Worm (Caenorhabditis elegans) whole organism, L3 larva: ENCODE data around the gene nspc-9.
A peak's percentile ranks its signal among the peaks of the same experiment; 100 is the strongest.

Source experiments
- R02D3.7 ChIP-seq: fragments of 150-350 bp; optimal IDR thresholded peaks from 2 replicates; lab custom pipeline; 2014; ENCODE audit warnings: missing biosample characterization, missing genetic modification characterization
- ZK546.5 ChIP-seq: sonication (generic microtip); optimal IDR thresholded peaks from 2 replicates; lab custom pipeline; 2017; ENCODE audit warnings: missing biosample characterization, missing genetic modification characterization
- ama-1 ChIP-seq: fragments of 150-350 bp; optimal IDR thresholded peaks from 2 replicates; lab custom pipeline; 2018
- ceh-16 ChIP-seq: sonication (generic microtip); optimal IDR thresholded peaks from 2 replicates; lab custom pipeline; 2017; ENCODE audit warnings: missing biosample characterization, missing genetic modification characterization
- ceh-28 ChIP-seq: fragments of 150-350 bp; optimal IDR thresholded peaks from 2 replicates; lab custom pipeline; 2014; ENCODE audit warnings: missing biosample characterization, missing genetic modification reagents, missing genetic modification characterization
- ceh-82 ChIP-seq: fragments of 150-350 bp; optimal IDR thresholded peaks from 2 replicates; lab custom pipeline; 2014; ENCODE audit warnings: missing biosample characterization, missing genetic modification characterization
- elt-2 ChIP-seq: sonication (generic microtip); optimal IDR thresholded peaks from 2 replicates; lab custom pipeline; 2016; ENCODE audit warnings: missing genetic modification reagents, mild to moderate bottlenecking, missing genetic modification characterization, missing compliant biosample characterization
- elt-3 ChIP-seq, 3 experiments: fragments of 150-350 bp in 1 of 3; sonication (generic microtip) in 2 of 3; optimal IDR thresholded peaks; 2 replicates in 2 of 3; 4 replicates in 1 of 3; lab custom pipeline; 2014 to 2017; ENCODE audit warnings: missing biosample characterization in 3 of 3, missing genetic modification characterization in 3 of 3
- eor-1 ChIP-seq, 2 experiments: fragments of 150-350 bp; optimal IDR thresholded peaks; 2 replicates each; lab custom pipeline; 2014 to 2018; ENCODE audit warnings: missing biosample characterization in 2 of 2, missing genetic modification characterization in 2 of 2
- fkh-10 ChIP-seq: sonication (generic microtip); optimal IDR thresholded peaks from 2 replicates; lab custom pipeline; 2017; ENCODE audit warnings: missing biosample characterization, missing genetic modification reagents, missing genetic modification characterization
- hmg-11 ChIP-seq: sonication (generic microtip); optimal IDR thresholded peaks from 2 replicates; lab custom pipeline; 2016; ENCODE audit warnings: missing genetic modification characterization, missing compliant biosample characterization
- jun-1 ChIP-seq: fragments of 150-350 bp; optimal IDR thresholded peaks from 2 replicates; lab custom pipeline; 2014; ENCODE audit warnings: missing biosample characterization, missing genetic modification reagents, missing genetic modification characterization
- lin-15B ChIP-seq: fragments of 150-350 bp; optimal IDR thresholded peaks from 2 replicates; lab custom pipeline; 2014; ENCODE audit warnings: missing biosample characterization, missing genetic modification characterization
- lin-39 ChIP-seq: fragments of 150-350 bp; optimal IDR thresholded peaks from 2 replicates; lab custom pipeline; 2018; ENCODE audit warnings: missing biosample characterization, missing genetic modification reagents, missing genetic modification characterization
- mdl-1 ChIP-seq: fragments of 150-350 bp; optimal IDR thresholded peaks from 2 replicates; lab custom pipeline; 2014; ENCODE audit warnings: missing biosample characterization, missing genetic modification characterization
- nhr-11 ChIP-seq: fragments of 150-350 bp; optimal IDR thresholded peaks from 2 replicates; lab custom pipeline; 2014; ENCODE audit warnings: missing biosample characterization, missing genetic modification characterization
- nhr-12 ChIP-seq: fragments of 150-350 bp; optimal IDR thresholded peaks from 2 replicates; lab custom pipeline; 2014; ENCODE audit warnings: missing biosample characterization, missing genetic modification characterization
- nhr-23 ChIP-seq: fragments of 150-350 bp; optimal IDR thresholded peaks from 2 replicates; lab custom pipeline; 2014; ENCODE audit warnings: missing biosample characterization, missing genetic modification reagents, missing genetic modification characterization
- nhr-25 ChIP-seq: sonication (generic microtip); optimal IDR thresholded peaks from 2 replicates; lab custom pipeline; 2017; ENCODE audit warnings: missing biosample characterization, missing genetic modification characterization
- nhr-43 ChIP-seq: sonication (generic microtip); optimal IDR thresholded peaks from 2 replicates; lab custom pipeline; 2016; ENCODE audit warnings: mild to moderate bottlenecking, missing genetic modification characterization, missing compliant biosample characterization; ENCODE audit not compliant: poor library complexity, severe bottlenecking
- nhr-76 ChIP-seq: fragments of 150-350 bp; sonication (generic microtip); optimal IDR thresholded peaks from 5 replicates; lab custom pipeline; 2014; ENCODE audit warnings: missing biosample characterization, missing genetic modification characterization
- pha-4 ChIP-seq: fragments of 150-350 bp; optimal IDR thresholded peaks from 2 replicates; lab custom pipeline; 2014; ENCODE audit warnings: missing biosample characterization, missing genetic modification reagents, missing genetic modification characterization
- pqm-1 ChIP-seq: fragments of 150-350 bp; optimal IDR thresholded peaks from 2 replicates; lab custom pipeline; 2017; ENCODE audit warnings: missing biosample characterization, missing genetic modification characterization, inconsistent platforms
- sea-2 ChIP-seq: fragments of 150-350 bp; sonication (generic microtip); optimal IDR thresholded peaks from 4 replicates; lab custom pipeline; 2014; ENCODE audit warnings: missing biosample characterization, missing genetic modification reagents, missing genetic modification characterization
- skn-1 ChIP-seq: fragments of 150-350 bp; optimal IDR thresholded peaks from 2 replicates; lab custom pipeline; 2014; ENCODE audit warnings: missing biosample characterization, missing genetic modification characterization
- snpc-4 ChIP-seq: fragments of 150-350 bp; optimal IDR thresholded peaks from 2 replicates; lab custom pipeline; 2014; ENCODE audit warnings: missing biosample characterization, missing genetic modification characterization
- tbx-2 ChIP-seq: sonication (generic microtip); optimal IDR thresholded peaks from 2 replicates; lab custom pipeline; 2016; ENCODE audit warnings: mild to moderate bottlenecking, missing genetic modification characterization, missing compliant biosample characterization
- unc-39 ChIP-seq: sonication (generic microtip); optimal IDR thresholded peaks from 4 replicates; lab custom pipeline; 2017; ENCODE audit warnings: missing biosample characterization, missing genetic modification characterization
- zag-1 ChIP-seq: fragments of 150-350 bp; optimal IDR thresholded peaks from 2 replicates; lab custom pipeline; 2014; ENCODE audit warnings: missing biosample characterization, missing genetic modification characterization

Gene nspc-9

ce11 chrX:12343279-12343678 is at the start of gene nspc-9, which contains the start of gene nspc-10:
nspc-9 (minus strand) TSS chrX:12343379.
nspc-10 (plus strand) TSS chrX:12343609.
- TF ChIP-seq snpc-4 (tag; lab: Kevin White, UChicago) (no peak), jun-1 (tag; lab: Kevin White, UChicago) (no peak), ZK546.5 (tag; lab: Kevin White, UChicago) (no peak)

ce11 chrX:12391380-12391779 is 48.2 kb upstream of the nspc-9 start, which contains the start of gene nekl-3:
nekl-3 (minus strand) TSS chrX:12391480.
- TF ChIP-seq nhr-12 (tag; lab: Kevin White, UChicago) (no peak), pha-4 (no peak), sea-2 (no peak), ceh-16 (tag; lab: Kevin White, UChicago) (no peak), elt-2 (no peak), elt-3 (tag; optimal IDR thresholded peaks at IDR 0.05; lab: Kevin White, UChicago) (no peak), ceh-28 (tag; lab: Kevin White, UChicago) (no peak), hmg-11 (tag; lab: Kevin White, UChicago) (no peak), ama-1 (lab: Kevin White, UChicago) (no peak), nhr-23 (no peak), snpc-4 (tag; lab: Kevin White, UChicago) (no peak)

DNA sequence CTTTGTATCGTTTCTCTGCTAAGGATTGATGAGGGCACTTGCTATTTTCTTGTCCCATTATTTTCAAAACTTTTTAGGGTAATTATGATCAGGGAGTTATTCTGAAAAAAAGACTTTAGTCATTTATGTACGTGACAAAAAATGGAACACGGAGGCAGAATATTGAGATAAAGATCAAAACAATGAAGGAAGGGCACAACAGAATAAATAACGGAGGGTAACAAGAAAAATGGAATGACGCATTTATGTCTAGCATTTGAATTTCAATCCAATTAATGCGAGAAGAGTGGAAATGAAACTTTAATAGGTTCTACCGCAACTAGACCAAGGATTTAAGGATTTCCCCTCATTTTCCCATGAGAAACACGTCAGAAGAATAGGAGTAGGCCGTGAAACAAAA is 35.1 kb upstream of the nspc-9 start, which contains the start of gene glb-13:
Gene glb-13 (minus strand): TSS at position 101 of the 400 bp plus-strand sequence.
- TF ChIP-seq R02D3.7 (no peak), nhr-23 (no peak), nhr-11 (tag; lab: Kevin White, UChicago) (no peak), nhr-43 (no peak), elt-3 (tag; optimal IDR thresholded peaks at IDR 0.05; lab: Kevin White, UChicago) (no peak), pha-4 (no peak), tbx-2 (tag; lab: Kevin White, UChicago) (no peak), unc-39 (tag; lab: Kevin White, UChicago) (no peak), ZK546.5 (tag; lab: Kevin White, UChicago) (no peak), nhr-76 (no peak), lin-15B (tag; lab: Kevin White, UChicago) (no peak), lin-39 (tag; lab: Kevin White, UChicago) (no peak), ceh-82 (tag; lab: Kevin White, UChicago) (no peak), fkh-10 (GFP tag; lab: Kevin White, UChicago) (no peak)

- TF ChIP-seq zag-1 (tag; lab: Kevin White, UChicago) (no peak), elt-2 (no peak), mdl-1 (tag; lab: Kevin White, UChicago) (no peak), skn-1 (tag; lab: Kevin White, UChicago) (no peak)
Observed at ce11 chrX:12375783-12376182, 32.6 kb upstream of the nspc-9 start.

DNA sequence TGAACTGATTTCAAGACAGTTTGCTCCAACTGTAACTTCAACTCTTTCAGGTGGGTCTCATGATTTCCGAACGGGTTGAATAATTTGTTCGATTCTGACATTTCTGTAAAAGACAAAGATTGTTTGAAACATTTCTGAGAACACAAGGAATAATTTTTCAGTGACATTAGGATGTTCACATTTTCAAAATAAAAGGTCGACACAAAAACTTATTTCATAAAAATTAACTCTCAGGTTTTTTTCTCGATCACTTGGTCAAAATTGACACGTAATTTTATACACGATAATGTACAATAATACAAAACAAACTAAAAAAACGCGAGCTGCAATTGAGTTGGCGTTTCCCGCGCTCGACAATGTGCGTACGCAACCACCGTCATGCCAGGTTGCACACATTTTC is 28.1 kb upstream of the nspc-9 start, which contains the start of gene rif-1.2:
Gene rif-1.2 (minus strand): TSS at position 101 of the 400 bp plus-strand sequence.
- TF ChIP-seq lin-15B (tag; lab: Kevin White, UChicago) (no peak), ZK546.5 (tag; lab: Kevin White, UChicago) (no peak), snpc-4 (tag; lab: Kevin White, UChicago) (no peak), eor-1 (tag; optimal IDR thresholded peaks at IDR 0.05; lab: Kevin White, UChicago) (no peak), nhr-25 (tag; lab: Kevin White, UChicago) (no peak), jun-1 (tag; lab: Kevin White, UChicago) (no peak), fkh-10 (GFP tag; lab: Kevin White, UChicago) (no peak), nhr-23 (no peak), nhr-12 (tag; lab: Kevin White, UChicago) (no peak), zag-1 (tag; lab: Kevin White, UChicago) (no peak), mdl-1 (tag; lab: Kevin White, UChicago) (no peak)

ce11 chrX:12367498-12367897 is 24.3 kb upstream of the nspc-9 start:
- TF ChIP-seq ceh-28 (tag; lab: Kevin White, UChicago) (peak; percentile 33), pha-4 (no peak), elt-2 (peak; percentile 35), nhr-12 (tag; lab: Kevin White, UChicago) (no peak), fkh-10 (GFP tag; lab: Kevin White, UChicago) (no peak), hmg-11 (tag; lab: Kevin White, UChicago) (peak; percentile 87), tbx-2 (tag; lab: Kevin White, UChicago) (peak; percentile 18), nhr-43 (peak; percentile 44), pqm-1 (tag; lab: Kevin White, UChicago) (peak; percentile 14), lin-39 (tag; lab: Kevin White, UChicago) (peak; percentile 39)
